Fruit fly (Drosophila melanogaster): Measurements from ENCODE around the gene CG32204.

DNA sequence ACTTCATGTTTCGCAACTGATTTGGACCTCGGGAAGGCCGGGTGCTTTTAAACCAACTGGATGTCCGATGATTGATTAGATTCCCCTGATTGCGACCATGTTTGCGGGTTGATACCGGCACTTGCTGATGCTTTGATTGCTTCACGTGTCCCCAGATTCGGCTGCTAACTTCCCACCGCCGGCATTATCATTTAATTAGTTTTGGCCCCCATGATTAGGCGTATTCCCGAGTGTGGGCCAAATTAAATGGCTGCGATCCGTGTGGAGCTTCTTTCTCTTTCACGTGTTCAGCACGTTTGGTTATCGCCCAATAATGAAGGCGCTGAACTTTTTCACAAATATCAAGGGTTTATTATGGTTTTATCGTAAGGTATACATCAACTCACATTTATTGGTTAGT, 23.8 kb downstream of the CG32204 start, which contains the start of gene CG3819:
- no peak for TF ChIP-seq net (GFP tag; optimal IDR thresholded peaks at IDR 0.05)
- TF ChIP-seq CG6808 (GFP tag; optimal IDR thresholded peaks at IDR 0.05), result no peak
- no peak for TF ChIP-seq CG16779 (tag; optimal IDR thresholded peaks at IDR 0.05)
- TF ChIP-seq CG32006 (GFP tag; optimal IDR thresholded peaks at IDR 0.05), result no peak
- no peak for TF ChIP-seq Met (GFP tag; optimal IDR thresholded peaks at IDR 0.05)
- TF ChIP-seq CG6276 (GFP tag; optimal IDR thresholded peaks at IDR 0.05), result no peak
